Worm (Caenorhabditis elegans) whole organism, midembryonic: ENCODE data around the gene ptr-9.

Source experiments
- T22C8.4 ChIP-seq: fragments of 200-800 bp; sonication (Bioruptor generic); IDR thresholded peaks from 2 replicates; pipeline ENCODE4 v1.3.6; 2022; ENCODE audit warnings: missing genetic modification characterization, missing compliant biosample characterization
- cog-1 ChIP-seq: sonication (generic microtip); optimal IDR thresholded peaks from 2 replicates; lab custom pipeline; 2016; ENCODE audit warnings: missing genetic modification characterization, missing compliant biosample characterization
- flt-1 ChIP-seq: fragments of 200-800 bp; sonication (Bioruptor generic); IDR thresholded peaks from 2 replicates; pipeline ENCODE4 v1.3.6; 2022; ENCODE audit warnings: missing genetic modification characterization, missing compliant biosample characterization
- klf-2 ChIP-seq: fragments of 200-800 bp; sonication (Bioruptor generic); conservative IDR thresholded peaks from 2 replicates; pipeline ENCODE4 v1.3.6; 2022; ENCODE audit warnings: missing genetic modification reagents, missing genetic modification characterization, missing compliant biosample characterization
- med-1 ChIP-seq: sonication (generic microtip); optimal IDR thresholded peaks from 2 replicates; lab custom pipeline; 2017; ENCODE audit warnings: missing genetic modification characterization, mild to moderate bottlenecking, missing compliant biosample characterization, antibody characterized with exemption, missing genetic modification reagents; ENCODE audit not compliant: insufficient read depth
- ref-1 ChIP-seq: fragments of 200-800 bp; sonication (Bioruptor generic); conservative IDR thresholded peaks from 2 replicates; pipeline ENCODE4 v1.3.6; 2022; ENCODE audit warnings: missing genetic modification reagents, missing genetic modification characterization, missing compliant biosample characterization
- tab-1 ChIP-seq: fragments of 200-800 bp; sonication (Bioruptor generic); IDR thresholded peaks from 2 replicates; pipeline ENCODE4 v1.3.6; 2022; ENCODE audit warnings: missing genetic modification characterization, missing compliant biosample characterization
- ztf-23 ChIP-seq: fragments of 200-800 bp; sonication (Bioruptor generic); IDR thresholded peaks from 2 replicates; pipeline ENCODE4 v1.3.6; 2022; ENCODE audit warnings: missing genetic modification reagents, missing genetic modification characterization, missing compliant biosample characterization
- ztf-29 ChIP-seq: fragments of 200-800 bp; sonication (Bioruptor generic); IDR thresholded peaks from 2 replicates; pipeline ENCODE4 v1.3.6; 2022; ENCODE audit warnings: missing genetic modification reagents, missing genetic modification characterization, missing compliant biosample characterization

The ptr-9 gene

DNA sequence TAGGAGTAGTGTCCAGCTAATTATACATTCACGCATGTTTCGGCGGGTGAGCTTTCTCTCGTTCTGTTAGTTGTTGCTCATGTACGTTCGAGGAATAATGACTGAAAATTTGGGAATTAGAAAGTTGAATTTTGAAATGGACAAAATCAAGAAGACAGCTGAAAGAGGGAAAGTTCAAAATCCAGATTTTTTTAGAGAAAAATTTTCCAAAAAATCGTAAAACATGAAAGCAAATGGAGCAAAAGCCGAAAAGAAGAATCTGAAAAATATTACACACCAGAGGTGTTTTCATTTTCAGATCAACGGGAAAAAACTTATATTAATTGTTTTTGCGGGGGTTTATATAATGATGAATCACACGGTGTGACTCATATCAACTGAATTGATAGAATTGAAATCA is 11.2 kb upstream of the ptr-9 start, which contains the start of gene ina-1:
Gene ina-1, minus strand, starts transcription at position 101 of the 400 bp plus-strand sequence.
- TF ChIP-seq flt-1 (GFP tag; lab: Robert Waterston, UW), result no peak
- no peak for TF ChIP-seq med-1
- no peak for TF ChIP-seq klf-2
- TF ChIP-seq T22C8.4 (GFP tag; lab: Robert Waterston, UW), result no peak
- no peak for TF ChIP-seq ref-1 (GFP tag; lab: Robert Waterston, UW)
- no peak for TF ChIP-seq tab-1 (GFP tag; lab: Robert Waterston, UW)
- TF ChIP-seq ztf-23, result no peak
- no peak for TF ChIP-seq cog-1
- TF ChIP-seq ztf-29 (GFP tag; lab: Robert Waterston, UW), result no peak

DNA sequence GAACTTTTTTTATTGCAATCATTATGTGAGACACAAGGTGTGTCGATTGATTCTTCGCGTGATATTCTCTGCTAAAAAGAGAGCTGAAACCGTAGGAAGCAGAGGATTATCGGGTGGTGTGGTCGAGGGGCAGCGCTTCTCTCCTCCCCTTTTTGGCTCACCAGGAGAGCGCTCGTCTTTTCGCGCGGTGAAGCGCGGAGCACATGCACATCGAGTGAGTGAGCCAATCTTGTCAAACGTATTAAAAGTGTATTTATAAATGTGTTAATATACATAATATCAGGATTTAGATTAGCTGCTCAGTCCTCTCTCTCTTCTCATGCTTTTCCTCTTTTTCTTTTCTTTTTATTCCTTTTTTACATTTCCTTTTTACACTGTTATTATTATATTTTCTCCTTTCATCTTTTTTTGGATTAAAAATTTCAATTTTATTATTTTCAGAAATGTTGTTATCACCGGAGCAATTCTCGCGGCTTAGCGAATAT is 1.2 kb upstream of the ptr-9 start, which contains the start of gene dgk-3:
Gene dgk-3, plus strand, starts transcription at position 435 of the 485 bp plus-strand sequence.
- TF ChIP-seq flt-1 (GFP tag; lab: Robert Waterston, UW) (no peak), med-1 (no peak), ztf-23 (no peak), T22C8.4 (GFP tag; lab: Robert Waterston, UW) (no peak), klf-2 (no peak), tab-1 (GFP tag; lab: Robert Waterston, UW) (no peak), cog-1 (no peak), ref-1 (GFP tag; lab: Robert Waterston, UW) (no peak)

DNA sequence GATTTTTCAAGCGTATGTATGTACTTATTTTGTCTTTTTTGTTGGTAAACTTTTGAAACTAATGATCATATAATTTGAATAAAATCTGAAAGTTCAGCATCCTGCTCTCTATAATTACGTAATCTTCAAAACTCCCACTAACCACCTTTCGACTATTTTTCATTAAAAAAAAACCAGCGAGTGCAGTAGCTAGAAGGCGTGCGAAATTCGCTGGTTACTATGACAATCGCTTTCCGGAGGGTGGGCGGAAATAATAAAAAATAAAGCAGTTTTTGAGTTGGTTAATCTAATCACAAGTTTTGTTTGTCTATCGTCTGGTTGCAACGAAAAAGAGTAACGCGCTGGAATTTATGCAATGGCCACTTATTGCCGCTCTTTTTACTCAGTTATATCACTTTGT is 6.7 kb downstream of the ptr-9 start, which contains the start of gene irld-34:
Gene irld-34, plus strand, starts transcription at position 301 of the 400 bp plus-strand sequence.
- no peak for TF ChIP-seq tab-1 (GFP tag; lab: Robert Waterston, UW)

DNA sequence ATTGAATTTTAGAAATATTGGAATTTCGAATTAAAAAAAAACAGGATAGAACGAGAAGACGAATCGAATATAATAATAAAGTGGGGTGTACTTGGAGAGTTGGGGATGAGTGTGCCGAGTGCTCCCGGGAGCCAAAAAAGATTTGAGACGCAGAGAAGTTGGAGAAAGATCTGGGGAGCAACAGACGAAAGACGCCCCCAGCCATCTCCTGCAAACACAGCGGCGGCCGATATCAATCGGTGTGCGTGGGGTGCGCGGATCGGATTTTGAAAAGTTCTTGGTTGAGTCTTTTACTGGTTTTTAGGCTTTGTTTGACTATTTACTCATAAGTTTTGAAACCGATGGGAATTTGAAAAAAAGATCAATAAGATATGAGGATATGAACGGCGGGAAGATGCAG is 7.6 kb downstream of the ptr-9 start, which contains the start of gene nhl-1:
Gene nhl-1, minus strand, starts transcription at position 101 of the 400 bp plus-strand sequence.
- no peak for TF ChIP-seq tab-1 (GFP tag; lab: Robert Waterston, UW)
- TF ChIP-seq cog-1, result no peak
- TF ChIP-seq klf-2, result no peak
- no peak for TF ChIP-seq ref-1 (GFP tag; lab: Robert Waterston, UW)
- TF ChIP-seq ztf-23, result no peak
- no peak for TF ChIP-seq flt-1 (GFP tag; lab: Robert Waterston, UW)
- no peak for TF ChIP-seq T22C8.4 (GFP tag; lab: Robert Waterston, UW)
- no peak for TF ChIP-seq ztf-29 (GFP tag; lab: Robert Waterston, UW)
- no peak for TF ChIP-seq med-1

DNA sequence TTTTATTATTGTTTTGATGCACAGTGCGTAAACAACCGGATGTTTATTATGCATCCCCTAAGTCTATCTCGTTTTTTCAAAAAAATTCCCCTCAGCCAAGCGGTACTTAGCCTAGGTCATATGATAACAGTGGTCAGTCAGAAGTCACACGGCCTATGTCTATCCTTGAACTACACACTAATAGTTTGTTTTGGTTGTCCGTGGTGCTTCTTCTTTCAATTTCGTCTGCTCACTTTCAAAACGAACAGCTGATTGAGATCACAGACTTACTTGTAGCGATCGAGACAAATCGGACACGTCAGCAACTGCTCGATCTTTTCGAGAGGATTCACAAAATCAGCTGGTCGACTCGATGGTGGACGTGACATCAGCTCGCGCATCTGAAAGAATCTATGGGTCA is 8.5 kb downstream of the ptr-9 start:
- TF ChIP-seq ztf-23 (no peak), ref-1 (GFP tag; lab: Robert Waterston, UW) (no peak), klf-2 (no peak), ztf-29 (GFP tag; lab: Robert Waterston, UW) (no peak), cog-1 (no peak), flt-1 (GFP tag; lab: Robert Waterston, UW) (no peak), tab-1 (GFP tag; lab: Robert Waterston, UW) (no peak), med-1 (no peak), T22C8.4 (GFP tag; lab: Robert Waterston, UW) (no peak)

DNA sequence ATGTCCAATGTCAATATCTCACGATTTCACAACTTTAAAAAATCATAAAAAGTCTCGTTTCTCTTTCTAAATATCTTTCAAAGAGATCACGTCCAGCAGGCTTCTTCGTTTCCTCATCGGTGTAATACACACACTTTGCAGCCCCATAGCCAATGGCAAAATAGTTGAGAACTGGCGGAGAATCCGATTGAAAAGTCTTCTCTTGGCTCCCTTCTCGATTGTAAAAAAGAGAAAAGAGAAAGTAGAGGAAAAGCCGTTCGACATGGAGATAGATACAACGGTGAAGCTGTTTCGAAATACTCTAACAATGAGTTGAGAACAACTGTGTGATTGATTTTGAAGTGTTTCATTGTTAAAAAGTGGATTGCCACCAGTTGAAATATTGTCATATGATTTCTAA is 9.7 kb downstream of the ptr-9 start:
- TF ChIP-seq T22C8.4 (GFP tag; lab: Robert Waterston, UW) (no peak), tab-1 (GFP tag; lab: Robert Waterston, UW) (no peak), med-1 (no peak), ref-1 (GFP tag; lab: Robert Waterston, UW) (no peak), cog-1 (no peak), flt-1 (GFP tag; lab: Robert Waterston, UW) (no peak), ztf-29 (GFP tag; lab: Robert Waterston, UW) (no peak), klf-2 (no peak), ztf-23 (no peak)

DNA sequence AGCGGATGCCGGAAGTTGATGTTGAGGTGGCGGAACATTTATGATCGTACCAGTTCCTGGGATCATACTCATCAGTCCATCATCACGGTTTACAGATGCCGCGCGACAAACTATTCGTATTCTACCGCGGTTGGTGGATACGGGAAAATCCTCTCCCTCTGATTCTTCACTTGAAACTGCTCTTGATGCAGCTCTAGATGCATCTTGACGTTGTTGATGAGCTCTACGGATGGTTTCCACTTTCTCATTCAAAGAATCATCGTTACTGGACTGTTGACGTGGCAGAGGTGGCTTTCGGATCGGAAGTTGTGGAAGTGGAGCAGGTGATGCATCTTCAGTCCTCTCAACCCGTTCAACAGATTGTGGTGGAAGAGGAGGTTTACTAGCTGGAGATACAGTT is 12.3 kb downstream of the ptr-9 start:
- no peak for TF ChIP-seq med-1
- TF ChIP-seq ztf-29 (GFP tag; lab: Robert Waterston, UW), result no peak
- TF ChIP-seq klf-2, result no peak
- no peak for TF ChIP-seq flt-1 (GFP tag; lab: Robert Waterston, UW)
- TF ChIP-seq ztf-23, result no peak
- no peak for TF ChIP-seq ref-1 (GFP tag; lab: Robert Waterston, UW)
- TF ChIP-seq T22C8.4 (GFP tag; lab: Robert Waterston, UW), result no peak
- no peak for TF ChIP-seq cog-1

DNA sequence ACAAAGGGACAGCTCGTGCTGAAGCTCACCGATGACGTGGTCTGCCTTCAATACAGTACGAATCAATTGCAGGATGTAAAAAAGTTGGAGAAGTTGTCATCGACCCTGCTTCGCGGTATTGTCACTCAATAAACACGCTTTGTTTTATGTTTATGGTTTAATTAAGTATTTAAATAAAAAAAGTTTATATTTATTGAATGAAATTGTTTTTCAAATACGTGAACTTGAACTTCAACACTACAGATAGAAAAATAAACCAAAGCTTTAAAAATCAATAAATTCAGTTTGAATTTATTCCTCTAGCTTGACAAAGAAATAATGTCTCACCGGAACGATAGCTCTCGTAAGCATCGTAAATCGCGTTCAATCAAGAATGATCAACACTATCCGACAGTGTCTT is 15.7 kb downstream of the ptr-9 start, which contains the start of gene ZK512.8:
Gene ZK512.8, plus strand, starts transcription at position 301 of the 400 bp plus-strand sequence.
- no peak for TF ChIP-seq med-1
- TF ChIP-seq tab-1 (GFP tag; lab: Robert Waterston, UW), result no peak
- TF ChIP-seq ztf-29 (GFP tag; lab: Robert Waterston, UW), result no peak
- TF ChIP-seq klf-2, result no peak
- no peak for TF ChIP-seq flt-1 (GFP tag; lab: Robert Waterston, UW)
- TF ChIP-seq cog-1, result no peak
- no peak for TF ChIP-seq ztf-23
- TF ChIP-seq ref-1 (GFP tag; lab: Robert Waterston, UW), result no peak
- TF ChIP-seq T22C8.4 (GFP tag; lab: Robert Waterston, UW), result no peak

DNA sequence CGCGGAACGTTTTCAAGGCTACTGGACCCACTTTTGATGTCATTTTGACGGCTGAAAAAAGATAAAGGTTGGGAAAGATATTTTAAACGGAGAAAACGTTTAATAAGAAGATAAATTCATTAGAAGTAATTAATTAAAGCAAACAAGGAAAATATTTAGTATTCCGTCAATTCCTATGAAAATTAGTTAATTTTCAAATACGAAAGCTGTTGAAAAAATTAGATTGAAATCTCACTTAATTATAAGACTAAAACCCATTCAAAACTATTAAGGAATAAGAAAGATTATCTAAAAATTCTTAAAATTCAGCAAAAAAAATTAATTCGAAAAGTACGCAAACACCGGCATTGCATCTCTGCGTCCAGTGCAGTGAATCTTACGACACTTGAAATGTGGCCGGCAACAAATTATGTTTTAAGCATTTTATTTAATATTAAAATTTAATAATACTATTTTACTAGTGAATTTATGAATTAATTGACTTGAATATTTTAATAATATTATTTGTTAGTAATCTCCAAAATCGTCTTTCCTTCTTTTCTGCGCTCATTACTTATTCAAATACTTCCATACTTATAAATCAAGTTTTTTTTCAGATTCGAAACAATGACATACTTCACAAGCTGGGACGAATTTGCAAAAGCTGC is 16.6 kb downstream of the ptr-9 start, which contains the start of the genes ZK512.2 and ZK512.4:
Gene ZK512.2, minus strand, starts transcription at position 51 of the 647 bp plus-strand sequence.
Gene ZK512.4, plus strand, starts transcription at position 597 of the 647 bp plus-strand sequence.
- no peak for TF ChIP-seq ztf-23
- no peak for TF ChIP-seq med-1
- no peak for TF ChIP-seq klf-2
- TF ChIP-seq ref-1 (GFP tag; lab: Robert Waterston, UW), result no peak
- no peak for TF ChIP-seq tab-1 (GFP tag; lab: Robert Waterston, UW)
- no peak for TF ChIP-seq flt-1 (GFP tag; lab: Robert Waterston, UW)
- TF ChIP-seq T22C8.4 (GFP tag; lab: Robert Waterston, UW), result no peak

DNA sequence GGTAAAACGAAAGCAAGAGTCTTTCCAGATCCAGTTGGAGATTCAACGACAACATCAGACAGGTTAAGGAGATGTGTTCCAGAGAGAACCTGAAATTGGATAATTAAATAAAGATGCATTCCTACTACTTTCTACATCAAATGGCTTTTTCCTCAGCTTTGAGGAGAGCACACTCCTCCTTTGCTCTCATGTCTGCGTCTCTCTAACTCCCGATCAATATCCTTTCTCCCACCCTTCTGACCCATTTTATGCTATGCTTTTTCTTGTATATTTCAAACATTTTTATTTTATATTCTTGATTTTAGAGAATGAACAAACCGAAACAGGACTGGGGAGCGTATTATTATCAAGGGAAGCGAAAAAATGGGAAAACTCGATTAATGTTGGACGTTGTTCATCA is 17.5 kb downstream of the ptr-9 start, which contains the start of gene ZK512.11:
Gene ZK512.11, plus strand, starts transcription at position 301 of the 400 bp plus-strand sequence.
- TF ChIP-seq T22C8.4 (GFP tag; lab: Robert Waterston, UW) (peak; percentile 23; the same call in 1 of the 2 replicates), ref-1 (GFP tag; lab: Robert Waterston, UW) (no peak), med-1 (no peak), cog-1 (no peak), tab-1 (GFP tag; lab: Robert Waterston, UW) (no peak), klf-2 (no peak)
